Worm (Caenorhabditis elegans) whole organism, young adult: ENCODE results near the gene W06G6.2.

Experiments
- B0261.1 ChIP-seq: sonication (generic microtip); optimal IDR thresholded peaks from 2 replicates; lab custom pipeline; 2016; ENCODE audit warnings: mild to moderate bottlenecking, missing genetic modification characterization, moderate library complexity, missing compliant biosample characterization
- D2030.7 ChIP-seq: fragments of 200-800 bp; sonication (Bioruptor generic); IDR thresholded peaks from 2 replicates; pipeline ENCODE4 v1.3.6; 2022; ENCODE audit warnings: missing genetic modification reagents, missing genetic modification characterization, missing compliant biosample characterization
- F10E7.11 ChIP-seq: sonication (generic microtip); optimal IDR thresholded peaks from 2 replicates; lab custom pipeline; 2017; ENCODE audit warnings: mild to moderate bottlenecking, missing genetic modification characterization, moderate library complexity, missing compliant biosample characterization
- F52B5.7 ChIP-seq: sonication (generic microtip); optimal IDR thresholded peaks from 2 replicates; lab custom pipeline; 2016; ENCODE audit warnings: mild to moderate bottlenecking, missing genetic modification characterization, missing compliant biosample characterization
- F55B11.4 ChIP-seq: sonication (generic microtip); optimal IDR thresholded peaks from 2 replicates; lab custom pipeline; 2016; ENCODE audit warnings: missing compliant biosample characterization, missing genetic modification characterization, borderline replicate concordance; ENCODE audit not compliant: insufficient read depth
- K11D2.4 ChIP-seq: fragments of 200-800 bp; sonication (Bioruptor generic); IDR thresholded peaks from 2 replicates; pipeline ENCODE4 v1.3.6; 2022; ENCODE audit warnings: missing genetic modification reagents, missing genetic modification characterization, missing compliant biosample characterization
- T26A5.8 ChIP-seq: sonication (generic microtip); optimal IDR thresholded peaks from 2 replicates; lab custom pipeline; 2016; ENCODE audit warnings: missing genetic modification characterization, missing compliant biosample characterization
- Y53F4B.3 ChIP-seq: fragments of 200-800 bp; sonication (Bioruptor generic); IDR thresholded peaks from 2 replicates; pipeline ENCODE4 v1.3.6; 2022; ENCODE audit warnings: missing genetic modification reagents, missing genetic modification characterization, missing compliant biosample characterization
- Y53G8AR.9 ChIP-seq: fragments of 200-800 bp; sonication (Bioruptor generic); conservative IDR thresholded peaks from 2 replicates; pipeline ENCODE4 v1.3.6; 2022; ENCODE audit warnings: missing genetic modification reagents, missing genetic modification characterization, missing compliant biosample characterization
- Y56A3A.18 ChIP-seq: fragments of 200-800 bp; sonication (Bioruptor generic); IDR thresholded peaks from 2 replicates; pipeline ENCODE4 v1.3.6; 2022; ENCODE audit warnings: missing genetic modification reagents, missing genetic modification characterization, missing compliant biosample characterization
- Y79H2A.3 ChIP-seq: fragments of 200-800 bp; sonication (Bioruptor generic); conservative IDR thresholded peaks from 2 replicates; pipeline ENCODE4 v1.3.6; 2022; ENCODE audit warnings: missing genetic modification reagents, missing genetic modification characterization, missing compliant biosample characterization
- ZK185.1 ChIP-seq: sonication (generic microtip); optimal IDR thresholded peaks from 2 replicates; lab custom pipeline; 2016; ENCODE audit warnings: mild to moderate bottlenecking, missing genetic modification characterization, missing compliant biosample characterization; ENCODE audit not compliant: poor library complexity, severe bottlenecking
- aptf-2 ChIP-seq: fragments of 200-800 bp; sonication (Bioruptor generic); conservative IDR thresholded peaks from 2 replicates; pipeline ENCODE4 v1.3.6; 2022; ENCODE audit warnings: missing genetic modification reagents, missing genetic modification characterization, missing compliant biosample characterization
- aptf-3 ChIP-seq: fragments of 200-800 bp; sonication (Bioruptor generic); IDR thresholded peaks from 2 replicates; pipeline ENCODE4 v1.3.6; 2022; ENCODE audit warnings: missing genetic modification characterization, missing compliant biosample characterization
- athp-1 ChIP-seq: sonication (generic microtip); optimal IDR thresholded peaks from 2 replicates; lab custom pipeline; 2017; ENCODE audit warnings: mild to moderate bottlenecking, missing genetic modification characterization, missing compliant biosample characterization
- attf-3 ChIP-seq: fragments of 200-800 bp; sonication (Bioruptor generic); conservative IDR thresholded peaks from 2 replicates; pipeline ENCODE4 v1.3.6; 2022; ENCODE audit warnings: missing genetic modification reagents, missing genetic modification characterization, missing compliant biosample characterization
- attf-5 ChIP-seq: fragments of 200-800 bp; sonication (Bioruptor generic); optimal IDR thresholded peaks from 2 replicates; lab custom pipeline; 2018; ENCODE audit warnings: mild to moderate bottlenecking, missing genetic modification characterization, missing compliant biosample characterization
- cebp-1 ChIP-seq, 2 experiments: fragments of 200-800 bp in 1 of 2; sonication (Bioruptor generic) in 1 of 2; sonication (generic microtip) in 1 of 2; IDR thresholded peaks in 1 of 2; optimal IDR thresholded peaks in 1 of 2; 2 replicates each; pipeline versions ENCODE4 v1.3.6 to Lab custom; 2017 to 2022; ENCODE audit warnings: missing compliant biosample characterization in 2 of 2, missing genetic modification characterization in 2 of 2, mild to moderate bottlenecking in 1 of 2, missing genetic modification reagents in 1 of 2, moderate library complexity in 1 of 2
- ceh-27 ChIP-seq: fragments of 200-800 bp; sonication (Bioruptor generic); optimal IDR thresholded peaks from 2 replicates; lab custom pipeline; 2018; ENCODE audit warnings: mild to moderate bottlenecking, missing genetic modification characterization, moderate library complexity, missing compliant biosample characterization
- ceh-58 ChIP-seq: fragments of 200-800 bp; sonication (Bioruptor generic); IDR thresholded peaks from 2 replicates; pipeline ENCODE4 v1.3.6; 2022; ENCODE audit warnings: missing genetic modification characterization, missing compliant biosample characterization
- die-1 ChIP-seq: sonication (generic microtip); optimal IDR thresholded peaks from 2 replicates; lab custom pipeline; 2016; ENCODE audit warnings: missing genotype, mild to moderate bottlenecking, missing genetic modification characterization, missing compliant biosample characterization
- dpff-1 ChIP-seq: sonication (generic microtip); optimal IDR thresholded peaks from 2 replicates; lab custom pipeline; 2017; ENCODE audit warnings: mild to moderate bottlenecking, missing genetic modification characterization, missing compliant biosample characterization
- dpl-1 ChIP-seq: fragments of 150-350 bp; optimal IDR thresholded peaks from 2 replicates; lab custom pipeline; 2014; ENCODE audit warnings: missing biosample characterization, missing genetic modification reagents, missing genetic modification characterization
- egl-18 ChIP-seq: fragments of 200-800 bp; sonication (Bioruptor generic); IDR thresholded peaks from 2 replicates; pipeline ENCODE4 v1.3.6; 2022; ENCODE audit warnings: missing genetic modification reagents, missing genetic modification characterization, missing compliant biosample characterization
- fkh-3 ChIP-seq: sonication (generic microtip); optimal IDR thresholded peaks from 2 replicates; lab custom pipeline; 2016; ENCODE audit warnings: mild to moderate bottlenecking, missing genetic modification characterization, missing compliant biosample characterization
- gei-17 ChIP-seq: fragments of 200-800 bp; sonication (Bioruptor generic); optimal IDR thresholded peaks from 2 replicates; lab custom pipeline; 2018; ENCODE audit warnings: mild to moderate bottlenecking, missing genetic modification characterization, missing compliant biosample characterization
- hlh-12 ChIP-seq: sonication (generic microtip); optimal IDR thresholded peaks from 2 replicates; lab custom pipeline; 2016; ENCODE audit warnings: missing genetic modification characterization, missing compliant biosample characterization
- hmg-1.2 ChIP-seq: fragments of 200-800 bp; sonication (Bioruptor generic); IDR thresholded peaks from 2 replicates; pipeline ENCODE4 v1.3.6; 2022; ENCODE audit warnings: missing genetic modification reagents, missing genetic modification characterization, missing compliant biosample characterization
- hsf-1 ChIP-seq: fragments of 200-800 bp; sonication (Bioruptor generic); IDR thresholded peaks from 2 replicates; pipeline ENCODE4 v1.3.6; 2022; ENCODE audit warnings: missing genetic modification reagents, missing genetic modification characterization, missing compliant biosample characterization
- let-526 ChIP-seq: fragments of 200-800 bp; sonication (Bioruptor generic); IDR thresholded peaks from 2 replicates; pipeline ENCODE4 v1.3.6; 2022; ENCODE audit warnings: missing genetic modification reagents, missing genetic modification characterization, missing compliant biosample characterization
- mxl-1 ChIP-seq: sonication (generic microtip); optimal IDR thresholded peaks from 2 replicates; lab custom pipeline; 2016; ENCODE audit warnings: missing genetic modification characterization, missing compliant biosample characterization
- nhr-27 ChIP-seq: fragments of 200-800 bp; sonication (Bioruptor generic); optimal IDR thresholded peaks from 2 replicates; lab custom pipeline; 2018; ENCODE audit warnings: mild to moderate bottlenecking, missing genetic modification characterization, moderate library complexity, missing compliant biosample characterization
- nhr-90 ChIP-seq: sonication (generic microtip); optimal IDR thresholded peaks from 2 replicates; lab custom pipeline; 2016; ENCODE audit warnings: missing genotype, mild to moderate bottlenecking, missing genetic modification characterization, missing compliant biosample characterization
- pbrm-1 ChIP-seq: fragments of 200-800 bp; sonication (Bioruptor generic); IDR thresholded peaks from 2 replicates; pipeline ENCODE4 v1.3.6; 2022; ENCODE audit warnings: missing genetic modification reagents, missing genetic modification characterization, missing compliant biosample characterization
- pha-4 ChIP-seq: fragments of 150-350 bp; sonication (generic microtip); optimal IDR thresholded peaks from 2 replicates; lab custom pipeline; 2014; ENCODE audit warnings: missing biosample characterization, missing genetic modification reagents, missing genetic modification characterization
- rcor-1 ChIP-seq: fragments of 200-800 bp; sonication (Bioruptor generic); IDR thresholded peaks from 2 replicates; pipeline ENCODE4 v1.3.6; 2022; ENCODE audit warnings: missing genetic modification reagents, missing genetic modification characterization, missing compliant biosample characterization
- repo-1 ChIP-seq: sonication (generic microtip); optimal IDR thresholded peaks from 2 replicates; lab custom pipeline; 2017; ENCODE audit warnings: mild to moderate bottlenecking, missing genetic modification characterization, missing compliant biosample characterization
- sptf-2 ChIP-seq: fragments of 200-800 bp; sonication (Bioruptor generic); optimal IDR thresholded peaks from 2 replicates; lab custom pipeline; 2018; ENCODE audit warnings: mild to moderate bottlenecking, missing genetic modification characterization, missing compliant biosample characterization
- tbp1 ChIP-seq: fragments of 200-800 bp; sonication (Bioruptor generic); optimal IDR thresholded peaks from 2 replicates; lab custom pipeline; 2018; ENCODE audit warnings: mild to moderate bottlenecking, missing genetic modification characterization, missing compliant biosample characterization
- tbx-9 ChIP-seq: sonication (generic microtip); optimal IDR thresholded peaks from 2 replicates; lab custom pipeline; 2016; ENCODE audit warnings: borderline replicate concordance, missing genetic modification characterization, inconsistent platforms, missing compliant biosample characterization
- unc-130 ChIP-seq: sonication (generic microtip); optimal IDR thresholded peaks from 2 replicates; lab custom pipeline; 2016; ENCODE audit warnings: missing genetic modification reagents, missing genetic modification characterization, missing compliant biosample characterization
- unc-62 ChIP-seq: fragments of 150-350 bp; optimal IDR thresholded peaks from 2 replicates; lab custom pipeline; 2014; ENCODE audit warnings: missing biosample characterization, missing genetic modification reagents, missing genetic modification characterization
- zfh-2 ChIP-seq: fragments of 200-800 bp; sonication (Bioruptor generic); conservative IDR thresholded peaks from 2 replicates; pipeline ENCODE4 v1.3.6; 2022; ENCODE audit warnings: missing genetic modification reagents, missing genetic modification characterization, missing compliant biosample characterization

Gene W06G6.2

ce11 chrV:16671190-16671589, 42.1 kb downstream of the W06G6.2 start, which contains the start of gene str-61:
str-61 (minus strand) TSS chrV:16671290.
- no peak for TF ChIP-seq unc-62
- no peak for TF ChIP-seq F10E7.11 (tag; lab: Kevin White, UChicago)
- no peak for TF ChIP-seq die-1 (tag; lab: Kevin White, UChicago)
- TF ChIP-seq rcor-1 (GFP tag; lab: Robert Waterston, UW), result no peak
- TF ChIP-seq ceh-58 (GFP tag; lab: Robert Waterston, UW), result no peak
- no peak for TF ChIP-seq hmg-1.2 (GFP tag; lab: Robert Waterston, UW)
- TF ChIP-seq nhr-90 (tag; lab: Kevin White, UChicago), result no peak

- TF ChIP-seq F55B11.4 (no peak), tbp1 (GFP tag; lab: Kevin White, UChicago) (no peak), F52B5.7 (no peak), K11D2.4 (GFP tag; lab: Robert Waterston, UW) (no peak), Y53G8AR.9 (GFP tag; lab: Robert Waterston, UW) (no peak), ceh-27 (GFP tag; lab: Kevin White, UChicago) (no peak), dpff-1 (tag; lab: Kevin White, UChicago) (no peak), Y79H2A.3 (GFP tag; lab: Robert Waterston, UW) (no peak), let-526 (no peak), nhr-90 (tag; lab: Kevin White, UChicago) (no peak), egl-18 (GFP tag; lab: Robert Waterston, UW) (no peak), gei-17 (GFP tag; lab: Kevin White, UChicago) (no peak), aptf-3 (GFP tag; lab: Robert Waterston, UW) (no peak), nhr-27 (tag; lab: Kevin White, UChicago) (no peak)
Observed at ce11 chrV:16672198-16672597, 43.1 kb downstream of the W06G6.2 start, which contains the start of gene F14F8.8. F14F8.8 (minus strand) TSS chrV:16672298.

DNA sequence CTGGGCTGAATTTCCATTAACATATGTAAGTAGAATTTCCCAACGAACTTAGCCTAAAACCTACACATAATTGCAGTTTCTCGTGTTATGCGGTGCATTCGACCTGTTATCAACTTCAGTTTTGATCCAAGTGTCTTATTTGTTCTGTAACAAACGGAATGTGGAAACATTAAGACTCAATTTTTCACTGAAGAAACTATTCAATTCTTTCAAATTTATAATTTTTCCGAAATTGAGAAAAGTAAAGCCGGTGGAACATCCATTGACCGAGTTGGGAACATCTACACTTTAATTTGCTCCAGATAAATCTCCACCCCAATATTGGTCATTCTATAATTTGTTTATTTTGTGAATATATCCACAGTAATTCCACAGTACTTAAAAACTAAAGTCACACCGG, 45.3 kb downstream of the W06G6.2 start:
- no peak for TF ChIP-seq D2030.7 (GFP tag; lab: Robert Waterston, UW)
- TF ChIP-seq tbx-9 (tag; lab: Kevin White, UChicago), result no peak
- TF ChIP-seq hsf-1, result no peak
- no peak for TF ChIP-seq repo-1 (tag; lab: Kevin White, UChicago)
- no peak for TF ChIP-seq pha-4 (tag; lab: Kevin White, UChicago)
- TF ChIP-seq ceh-27 (GFP tag; lab: Kevin White, UChicago), result no peak
- no peak for TF ChIP-seq K11D2.4 (GFP tag; lab: Robert Waterston, UW)
- TF ChIP-seq mxl-1 (tag; lab: Kevin White, UChicago), result no peak
- no peak for TF ChIP-seq cebp-1 (GFP tag; IDR thresholded peaks at IDR 0.05; lab: Robert Waterston, UW)
- TF ChIP-seq cebp-1 (tag; optimal IDR thresholded peaks at IDR 0.05; lab: Kevin White, UChicago), result no peak
- no peak for TF ChIP-seq fkh-3 (tag; lab: Kevin White, UChicago)
- no peak for TF ChIP-seq attf-3 (GFP tag; lab: Robert Waterston, UW)
- no peak for TF ChIP-seq T26A5.8 (tag; lab: Kevin White, UChicago)
- TF ChIP-seq aptf-2 (GFP tag; lab: Robert Waterston, UW), result no peak
- TF ChIP-seq attf-5, result no peak
- TF ChIP-seq F55B11.4, result no peak
- TF ChIP-seq ZK185.1 (tag; lab: Kevin White, UChicago), result no peak
- TF ChIP-seq athp-1 (tag; lab: Kevin White, UChicago), result no peak
- no peak for TF ChIP-seq ceh-58 (GFP tag; lab: Robert Waterston, UW)
- no peak for TF ChIP-seq let-526
- TF ChIP-seq, all 124 proteins: peak for 0

DNA sequence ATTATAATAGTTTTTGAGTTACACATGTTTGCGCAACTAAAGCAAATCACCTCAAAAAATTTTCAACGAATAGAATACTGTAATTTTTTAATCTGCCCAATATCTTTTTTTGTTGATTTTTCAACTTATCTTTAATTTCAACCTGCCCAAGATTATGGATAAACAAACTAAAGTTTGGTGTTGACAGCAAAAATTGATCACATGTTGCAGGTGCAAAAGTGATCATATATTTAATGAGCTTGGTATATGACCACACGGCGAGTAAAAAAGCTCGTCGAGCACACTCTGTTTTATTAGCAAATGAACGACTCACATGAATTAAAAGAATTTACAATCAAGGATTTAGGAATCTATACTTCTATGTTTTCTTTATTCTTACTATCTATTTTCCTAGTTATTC, 46.5 kb downstream of the W06G6.2 start, which contains the start of gene srz-1:
TSS of gene srz-1 (plus strand) at position 301 of the 400 bp plus-strand sequence.
- TF ChIP-seq pbrm-1, result no peak
- TF ChIP-seq Y53F4B.3 (GFP tag; lab: Robert Waterston, UW), result no peak
- TF ChIP-seq dpl-1 (GFP tag; lab: Kevin White, UChicago), result no peak
- TF ChIP-seq ceh-58 (GFP tag; lab: Robert Waterston, UW), result no peak
- TF ChIP-seq rcor-1 (GFP tag; lab: Robert Waterston, UW), result no peak
- no peak for TF ChIP-seq hlh-12 (tag; lab: Kevin White, UChicago)
- no peak for TF ChIP-seq sptf-2 (GFP tag; lab: Kevin White, UChicago)
- TF ChIP-seq unc-130 (GFP tag; lab: Kevin White, UChicago), result no peak
- TF ChIP-seq zfh-2 (GFP tag; lab: Robert Waterston, UW), result no peak
- TF ChIP-seq Y56A3A.18 (GFP tag; lab: Robert Waterston, UW), result no peak
- no peak for TF ChIP-seq B0261.1 (tag; lab: Kevin White, UChicago)
